Fruit fly (Drosophila melanogaster) whole organism, embryonic: ENCODE results near the gene CG2124.
A peak's percentile ranks its signal among the peaks of the same experiment; 100 is the strongest.

Source experiments
- Atf-2 ChIP-seq: fragments of 200-800 bp; sonication (Bioruptor generic); optimal IDR thresholded peaks from 2 replicates; lab custom pipeline; 2016; ENCODE audit warnings: missing biosample characterization, missing genetic modification characterization
- Awh ChIP-seq: fragments of 200-800 bp; sonication (Bioruptor generic); IDR thresholded peaks from 2 replicates; pipeline ENCODE4, ENCODE4 v1.3.6; 2022; ENCODE audit warnings: missing biosample characterization, missing genetic modification characterization
- CG10979 ChIP-seq: fragments of 200-800 bp; sonication (Bioruptor generic); optimal IDR thresholded peaks from 2 replicates; lab custom pipeline; 2018; ENCODE audit warnings: missing biosample characterization, mild to moderate bottlenecking, missing genetic modification characterization, moderate library complexity
- CG11723 ChIP-seq: fragments of 200-800 bp; sonication (Bioruptor generic); optimal IDR thresholded peaks from 2 replicates; lab custom pipeline; 2017; ENCODE audit warnings: missing biosample characterization, mild to moderate bottlenecking, missing genetic modification characterization
- CG12104 ChIP-seq: fragments of 200-800 bp; sonication (Bioruptor generic); optimal IDR thresholded peaks from 3 replicates; lab custom pipeline; 2016; ENCODE audit warnings: missing biosample characterization, missing genetic modification characterization
- CG12155 ChIP-seq: fragments of 200-800 bp; sonication (Bioruptor generic); optimal IDR thresholded peaks from 3 replicates; lab custom pipeline; 2016; ENCODE audit warnings: missing biosample characterization, missing genetic modification characterization
- CG13424 ChIP-seq: fragments of 200-800 bp; sonication (Bioruptor generic); optimal IDR thresholded peaks from 2 replicates; lab custom pipeline; 2019; ENCODE audit warnings: missing biosample characterization, mild to moderate bottlenecking, missing genetic modification characterization, moderate library complexity
- CG18476 ChIP-seq: fragments of 200-800 bp; sonication (Bioruptor generic); optimal IDR thresholded peaks from 2 replicates; lab custom pipeline; 2016; ENCODE audit warnings: missing biosample characterization, mild to moderate bottlenecking, missing genetic modification characterization
- CG18619 ChIP-seq: fragments of 200-800 bp; sonication (Bioruptor generic); optimal IDR thresholded peaks from 3 replicates; lab custom pipeline; 2017; ENCODE audit warnings: missing biosample characterization, mild to moderate bottlenecking, missing genetic modification characterization
- CG2116 ChIP-seq: fragments of 200-800 bp; sonication (Bioruptor generic); optimal IDR thresholded peaks from 3 replicates; lab custom pipeline; 2018; ENCODE audit warnings: missing biosample characterization, mild to moderate bottlenecking, missing genetic modification characterization
- CG2678 ChIP-seq: fragments of 200-800 bp; sonication (Bioruptor generic); optimal IDR thresholded peaks from 3 replicates; lab custom pipeline; 2019; ENCODE audit warnings: missing biosample characterization, mild to moderate bottlenecking, missing genetic modification characterization, moderate library complexity
- CG30403 ChIP-seq: fragments of 200-800 bp; sonication (Bioruptor generic); optimal IDR thresholded peaks from 3 replicates; lab custom pipeline; 2016; ENCODE audit warnings: missing biosample characterization, missing genetic modification characterization
- CG30431 ChIP-seq: fragments of 200-800 bp; sonication (Bioruptor generic); optimal IDR thresholded peaks from 2 replicates; lab custom pipeline; 2017; ENCODE audit warnings: missing biosample characterization, missing genetic modification characterization
- CG31441 ChIP-seq: fragments of 200-800 bp; sonication (Bioruptor generic); IDR thresholded peaks from 2 replicates; pipeline ENCODE4 v1.3.6; 2022; ENCODE audit warnings: missing biosample characterization, missing genetic modification characterization
- CG3281 ChIP-seq: fragments of 200-800 bp; sonication (Bioruptor generic); optimal IDR thresholded peaks from 3 replicates; lab custom pipeline; 2017; ENCODE audit warnings: missing biosample characterization, mild to moderate bottlenecking, missing genetic modification characterization
- CG34422 ChIP-seq: fragments of 200-800 bp; sonication (Bioruptor generic); IDR thresholded peaks from 3 replicates; pipeline ENCODE4 v1.3.6; 2022; ENCODE audit warnings: missing biosample characterization, missing genetic modification characterization
- CG6683 ChIP-seq: fragments of 200-800 bp; sonication (Bioruptor generic); optimal IDR thresholded peaks from 2 replicates; lab custom pipeline; 2017; ENCODE audit warnings: missing biosample characterization, mild to moderate bottlenecking, missing genetic modification characterization, missing genetic modification reagents
- CG6854 ChIP-seq: fragments of 200-800 bp; sonication (Bioruptor generic); optimal IDR thresholded peaks from 3 replicates; lab custom pipeline; 2017; ENCODE audit warnings: missing biosample characterization, mild to moderate bottlenecking, missing genetic modification characterization
- CG8924 ChIP-seq: fragments of 200-800 bp; optimal IDR thresholded peaks from 3 replicates; lab custom pipeline; 2019; ENCODE audit warnings: missing biosample characterization, mild to moderate bottlenecking, missing genetic modification characterization, moderate library complexity
- CG9437 ChIP-seq: fragments of 200-800 bp; sonication (Bioruptor generic); optimal IDR thresholded peaks from 2 replicates; lab custom pipeline; 2018; ENCODE audit warnings: missing biosample characterization, mild to moderate bottlenecking, missing genetic modification characterization
- CG9727 ChIP-seq: fragments of 200-800 bp; sonication (Bioruptor generic); optimal IDR thresholded peaks from 3 replicates; lab custom pipeline; 2017; ENCODE audit warnings: missing biosample characterization, mild to moderate bottlenecking, missing genetic modification characterization
- Dfd ChIP-seq, 2 experiments: fragments of >200 bp; optimal IDR thresholded peaks; 2 replicates each; lab custom pipeline; 2017; ENCODE audit warnings: missing biosample characterization in 2 of 2, missing genetic modification characterization in 2 of 2
- Fer1 ChIP-seq: fragments of 200-800 bp; sonication (Bioruptor generic); optimal IDR thresholded peaks from 2 replicates; lab custom pipeline; 2017; ENCODE audit warnings: missing biosample characterization, mild to moderate bottlenecking, missing genetic modification characterization
- Fer3 ChIP-seq: fragments of 200-800 bp; sonication (Bioruptor generic); optimal IDR thresholded peaks from 2 replicates; lab custom pipeline; 2018; ENCODE audit warnings: missing biosample characterization, mild to moderate bottlenecking, missing genetic modification characterization, moderate library complexity
- GATAe ChIP-seq: fragments of 200-800 bp; sonication (Bioruptor generic); conservative IDR thresholded peaks from 2 replicates; pipeline ENCODE4 v1.3.6; 2022; ENCODE audit warnings: missing biosample characterization, missing genetic modification characterization
- Lpt ChIP-seq: fragments of >200 bp; optimal IDR thresholded peaks from 2 replicates; lab custom pipeline; 2018; ENCODE audit warnings: missing biosample characterization, missing genetic modification characterization
- Nf-YB ChIP-seq: fragments of 200-800 bp; sonication (Bioruptor generic); optimal IDR thresholded peaks from 3 replicates; lab custom pipeline; 2019; ENCODE audit warnings: missing biosample characterization, mild to moderate bottlenecking, missing genetic modification characterization, moderate library complexity
- PHDP ChIP-seq: fragments of 200-800 bp; sonication (Bioruptor generic); optimal IDR thresholded peaks from 3 replicates; lab custom pipeline; 2018; ENCODE audit warnings: missing biosample characterization, mild to moderate bottlenecking, missing genetic modification characterization, moderate library complexity
- Poxn ChIP-seq: fragments of 200-800 bp; sonication (Bioruptor generic); IDR thresholded peaks from 2 replicates; pipeline ENCODE4 v1.3.6; 2022; ENCODE audit warnings: missing biosample characterization, missing genetic modification characterization
- Rfx ChIP-seq: fragments of 200-800 bp; sonication (Bioruptor generic); IDR thresholded peaks from 2 replicates; pipeline ENCODE4 v1.3.6; 2022; ENCODE audit warnings: missing biosample characterization, missing genetic modification characterization
- Spps ChIP-seq: fragments of 200-800 bp; sonication (Bioruptor generic); optimal IDR thresholded peaks from 2 replicates; lab custom pipeline; 2018; ENCODE audit warnings: missing biosample characterization, mild to moderate bottlenecking, missing genetic modification characterization
- Usf ChIP-seq: fragments of 200-800 bp; sonication (Bioruptor generic); optimal IDR thresholded peaks from 2 replicates; lab custom pipeline; 2017; ENCODE audit warnings: missing genotype, missing biosample characterization, missing genetic modification characterization
- Xbp1 ChIP-seq: fragments of 200-800 bp; sonication (Bioruptor generic); optimal IDR thresholded peaks from 3 replicates; lab custom pipeline; 2016; ENCODE audit warnings: missing biosample characterization, mild to moderate bottlenecking, missing genetic modification characterization
- bcd ChIP-seq: fragments of 200-800 bp; sonication (Bioruptor generic); optimal IDR thresholded peaks from 2 replicates; lab custom pipeline; 2017; ENCODE audit warnings: missing biosample characterization, mild to moderate bottlenecking, missing genetic modification characterization
- disco-r ChIP-seq: fragments of 200-800 bp; sonication (Bioruptor generic); optimal IDR thresholded peaks from 2 replicates; lab custom pipeline; 2016; ENCODE audit warnings: missing biosample characterization, missing genetic modification characterization
- grau ChIP-seq: fragments of 200-800 bp; optimal IDR thresholded peaks from 3 replicates; lab custom pipeline; 2019; ENCODE audit warnings: missing biosample characterization, mild to moderate bottlenecking, missing genetic modification characterization, moderate library complexity
- gro ChIP-seq: fragments of 200-800 bp; sonication (Bioruptor generic); optimal IDR thresholded peaks from 2 replicates; lab custom pipeline; 2016; ENCODE audit warnings: missing biosample characterization, missing genetic modification characterization
- gsb-n ChIP-seq: fragments of 200-800 bp; sonication (Bioruptor generic); optimal IDR thresholded peaks from 3 replicates; lab custom pipeline; 2018; ENCODE audit warnings: missing biosample characterization, mild to moderate bottlenecking, missing genetic modification characterization
- hb ChIP-seq: fragments of 200-800 bp; sonication (Bioruptor generic); IDR thresholded peaks from 3 replicates; pipeline ENCODE4 v1.3.6; 2022; ENCODE audit warnings: missing biosample characterization, missing genetic modification characterization; ENCODE audit not compliant: partially characterized antibody
- hkb ChIP-seq, 2 experiments: fragments of 200-800 bp in 1 of 2; fragments of >200 bp in 1 of 2; sonication (Bioruptor generic) in 1 of 2; IDR thresholded peaks in 1 of 2; optimal IDR thresholded peaks in 1 of 2; 2 replicates each; pipeline versions ENCODE4 v1.3.6 to Lab custom; 2017 to 2022; ENCODE audit warnings: missing biosample characterization in 1 of 2, missing genetic modification characterization in 1 of 2
- lmd ChIP-seq: fragments of 200-800 bp; sonication (Bioruptor generic); IDR thresholded peaks from 2 replicates; pipeline ENCODE4 v1.3.6; 2022; ENCODE audit warnings: missing biosample characterization, missing genetic modification characterization
- mld ChIP-seq: fragments of 200-800 bp; sonication (Bioruptor generic); IDR thresholded peaks from 3 replicates; pipeline ENCODE4 v1.3.6; 2022; ENCODE audit warnings: missing biosample characterization, missing genetic modification characterization; ENCODE audit not compliant: partially characterized antibody
- nau ChIP-seq: fragments of 200-800 bp; sonication (Bioruptor generic); optimal IDR thresholded peaks from 3 replicates; lab custom pipeline; 2017; ENCODE audit warnings: missing biosample characterization, mild to moderate bottlenecking, missing genetic modification characterization, missing genetic modification reagents
- nerfin-2 ChIP-seq: fragments of 200-800 bp; sonication (Bioruptor generic); IDR thresholded peaks from 2 replicates; pipeline ENCODE4 v1.3.6; 2022; ENCODE audit warnings: missing biosample characterization, missing genetic modification characterization; ENCODE audit not compliant: partially characterized antibody
- nom ChIP-seq: fragments of 200-800 bp; sonication (Bioruptor generic); optimal IDR thresholded peaks from 2 replicates; lab custom pipeline; 2017; ENCODE audit warnings: missing biosample characterization, missing genetic modification characterization, mild to moderate bottlenecking, moderate library complexity, missing genetic modification reagents
- scrt ChIP-seq: fragments of 200-800 bp; sonication (Bioruptor generic); optimal IDR thresholded peaks from 2 replicates; lab custom pipeline; 2018; ENCODE audit warnings: missing biosample characterization, mild to moderate bottlenecking, missing genetic modification characterization, moderate library complexity
- tin ChIP-seq: fragments of 200-800 bp; sonication (Bioruptor generic); optimal IDR thresholded peaks from 3 replicates; lab custom pipeline; 2016; ENCODE audit warnings: missing biosample characterization, missing genetic modification characterization
- tio ChIP-seq: fragments of 200-800 bp; sonication (Bioruptor generic); optimal IDR thresholded peaks from 2 replicates; lab custom pipeline; 2017; ENCODE audit warnings: missing biosample characterization, missing genetic modification characterization, inconsistent platforms
- usp ChIP-seq: fragments of >200 bp; optimal IDR thresholded peaks from 2 replicates; lab custom pipeline; 2017; ENCODE audit warnings: missing biosample characterization, missing genetic modification characterization
- zen ChIP-seq: fragments of 200-800 bp; sonication (Bioruptor generic); optimal IDR thresholded peaks from 3 replicates; lab custom pipeline; 2018; ENCODE audit warnings: missing biosample characterization, mild to moderate bottlenecking, missing genetic modification characterization, moderate library complexity

CG2124 gene

dm6 chrX:10628874-10629273, 33.0 kb downstream of the CG2124 start (continued):
- TF ChIP-seq tio (GFP tag; lab: Kevin White, UChicago) (peak; percentile 69), CG6854 (GFP tag; lab: Kevin White, UChicago) (peak; percentile 58), CG9727 (GFP tag; lab: Kevin White, UChicago) (peak; percentile 69), CG12155 (GFP tag; lab: Kevin White, UChicago) (peak; percentile 13), CG9437 (GFP tag; lab: Kevin White, UChicago) (peak; percentile 44), bcd (GFP tag; lab: Kevin White, UChicago) (peak; percentile 42), Atf-2 (peak; percentile 16), Awh (GFP tag; lab: Robert Waterston, UW) (no peak), mld (GFP tag; lab: Robert Waterston, UW) (no peak), CG18476 (GFP tag; lab: Kevin White, UChicago) (peak; percentile 50), Rfx (0 out of 2 replicates have a peak, but pooled peaks have one; percentile 14), CG31441 (GFP tag; lab: Robert Waterston, UW) (peak; percentile 66), nerfin-2 (GFP tag; lab: Robert Waterston, UW) (no peak), CG6683 (GFP tag; lab: Kevin White, UChicago) (no peak), GATAe (GFP tag; lab: Robert Waterston, UW) (no peak), nau (GFP tag; lab: Kevin White, UChicago) (peak; percentile 35), usp (no peak), Lpt (GFP tag; lab: Kevin White, UChicago) (no peak), Spps (tag; lab: Kevin White, UChicago) (peak; percentile 29), nom (GFP tag; lab: Kevin White, UChicago) (no peak), CG18619 (GFP tag; lab: Kevin White, UChicago) (peak; percentile 56), scrt (GFP tag; lab: Kevin White, UChicago) (peak; percentile 28), lmd (GFP tag; lab: Robert Waterston, UW) (peak; percentile 27; the same call in 1 of the 2 replicates), CG10979 (peak; percentile 59), CG8924 (tag; lab: Kevin White, UChicago) (peak; percentile 47), Fer1 (peak; percentile 60), Xbp1 (GFP tag; lab: Kevin White, UChicago) (peak; percentile 35), PHDP (tag; lab: Kevin White, UChicago) (peak; percentile 54), CG30403 (GFP tag; lab: Kevin White, UChicago) (peak; percentile 66), Nf-YB (GFP tag; lab: Kevin White, UChicago) (peak; percentile 38), Usf (GFP tag; lab: Kevin White, UChicago) (no peak), gro (peak; percentile 16), CG11723 (GFP tag; lab: Kevin White, UChicago) (no peak), Poxn (GFP tag; lab: Robert Waterston, UW) (no peak), CG3281 (GFP tag; lab: Kevin White, UChicago) (peak; percentile 62), gsb-n (tag; lab: Kevin White, UChicago) (peak; percentile 34), hb (GFP tag; lab: Robert Waterston, UW) (0 out of 3 replicates have a peak, but pooled peaks have one; percentile 12), CG2116 (GFP tag; lab: Kevin White, UChicago) (peak; percentile 3), Fer3 (peak; percentile 32), CG12104 (GFP tag; lab: Kevin White, UChicago) (peak; percentile 14), CG30431 (GFP tag; lab: Kevin White, UChicago) (peak; percentile 3), CG13424 (peak; percentile 55), CG34422 (no peak), hkb (optimal IDR thresholded peaks at IDR 0.05; lab: Kevin White, UChicago) (no peak), hkb (GFP tag; IDR thresholded peaks at IDR 0.05; lab: Robert Waterston, UW) (0 out of 2 replicates have a peak, but pooled peaks have one; percentile 37), Dfd (GFP tag; optimal IDR thresholded peaks at IDR 0.05; lab: Kevin White, UChicago) (no peak), CG2678 (tag; lab: Kevin White, UChicago) (peak; percentile 80), grau (tag; lab: Kevin White, UChicago) (peak; percentile 59), zen (tag; lab: Kevin White, UChicago) (no peak), tin (GFP tag; lab: Kevin White, UChicago) (peak; percentile 42), disco-r (GFP tag; lab: Kevin White, UChicago) (no peak)
